Worm (Caenorhabditis elegans) whole organism, L2 larva: ENCODE results near the gene C49F5.3.

Experiments used
- C34F6.9 ChIP-seq: fragments of 150-350 bp; optimal IDR thresholded peaks from 2 replicates; lab custom pipeline; 2014; ENCODE audit warnings: missing biosample characterization, missing genetic modification characterization
- F13H6.1 ChIP-seq: sonication (generic microtip); optimal IDR thresholded peaks from 2 replicates; lab custom pipeline; 2016; ENCODE audit warnings: missing genetic modification characterization, missing compliant biosample characterization
- R02D3.7 ChIP-seq: fragments of 150-350 bp; optimal IDR thresholded peaks from 2 replicates; lab custom pipeline; 2014; ENCODE audit warnings: missing biosample characterization, missing genetic modification characterization
- ZK546.5 ChIP-seq: sonication (generic microtip); optimal IDR thresholded peaks from 2 replicates; lab custom pipeline; 2017; ENCODE audit warnings: missing biosample characterization, missing genetic modification characterization
- alr-1 ChIP-seq: fragments of 150-350 bp; optimal IDR thresholded peaks from 2 replicates; lab custom pipeline; 2014; ENCODE audit warnings: missing biosample characterization, missing genetic modification characterization
- aly-2 ChIP-seq: fragments of 150-350 bp; optimal IDR thresholded peaks from 2 replicates; lab custom pipeline; 2014; ENCODE audit warnings: missing biosample characterization, missing genetic modification characterization
- ama-1 ChIP-seq: fragments of 150-350 bp; optimal IDR thresholded peaks from 2 replicates; lab custom pipeline; 2018; ENCODE audit warnings: inconsistent platforms
- blmp-1 ChIP-seq: sonication (generic microtip); optimal IDR thresholded peaks from 2 replicates; lab custom pipeline; 2017; ENCODE audit warnings: missing genetic modification characterization, mild to moderate bottlenecking, missing compliant biosample characterization, antibody characterized with exemption, moderate library complexity; ENCODE audit not compliant: insufficient read depth
- ceh-16 ChIP-seq: fragments of 150-350 bp; optimal IDR thresholded peaks from 2 replicates; lab custom pipeline; 2014; ENCODE audit warnings: missing biosample characterization, missing genetic modification characterization
- ceh-82 ChIP-seq: fragments of 150-350 bp; optimal IDR thresholded peaks from 2 replicates; lab custom pipeline; 2014; ENCODE audit warnings: missing biosample characterization, missing genetic modification characterization
- crh-2 ChIP-seq: sonication (generic microtip); optimal IDR thresholded peaks from 2 replicates; lab custom pipeline; 2017; ENCODE audit warnings: missing biosample characterization, missing genetic modification characterization
- dmd-4 ChIP-seq: sonication (generic microtip); optimal IDR thresholded peaks from 2 replicates; lab custom pipeline; 2017; ENCODE audit warnings: missing biosample characterization, missing genetic modification characterization
- egl-27 ChIP-seq: sonication (generic microtip); optimal IDR thresholded peaks from 3 replicates; lab custom pipeline; 2017; ENCODE audit warnings: missing biosample characterization, missing genetic modification reagents, missing genetic modification characterization
- elt-3 ChIP-seq: sonication (generic microtip); optimal IDR thresholded peaks from 2 replicates; lab custom pipeline; 2017; ENCODE audit warnings: missing biosample characterization, missing genetic modification characterization
- gmeb-1 ChIP-seq: fragments of 150-350 bp; optimal IDR thresholded peaks from 2 replicates; lab custom pipeline; 2014; ENCODE audit warnings: missing biosample characterization, missing genetic modification characterization
- lin-11 ChIP-seq: fragments of 150-350 bp; sonication (generic microtip); optimal IDR thresholded peaks from 2 replicates; lab custom pipeline; 2014; ENCODE audit warnings: missing biosample characterization, missing genetic modification characterization, inconsistent platforms, mixed read lengths
- lin-13 ChIP-seq: fragments of 150-350 bp; optimal IDR thresholded peaks from 2 replicates; lab custom pipeline; 2014; ENCODE audit warnings: missing biosample characterization, missing genetic modification reagents, missing genetic modification characterization
- lin-39 ChIP-seq: fragments of 150-350 bp; optimal IDR thresholded peaks from 2 replicates; lab custom pipeline; 2014; ENCODE audit warnings: missing biosample characterization, missing genetic modification reagents, missing genetic modification characterization
- mbf-1 ChIP-seq: sonication (generic microtip); optimal IDR thresholded peaks from 2 replicates; lab custom pipeline; 2017; ENCODE audit warnings: missing biosample characterization, missing genetic modification characterization
- mdl-1 ChIP-seq, 2 experiments: fragments of 150-350 bp in 1 of 2; sonication (generic microtip) in 1 of 2; optimal IDR thresholded peaks; 2 replicates each; lab custom pipeline; 2017; ENCODE audit warnings: missing biosample characterization in 2 of 2, missing genetic modification characterization in 2 of 2
- nhr-10 ChIP-seq: sonication (generic microtip); optimal IDR thresholded peaks from 2 replicates; lab custom pipeline; 2017; ENCODE audit warnings: missing biosample characterization, missing genetic modification characterization
- nhr-12 ChIP-seq: fragments of 150-350 bp; optimal IDR thresholded peaks from 2 replicates; lab custom pipeline; 2014; ENCODE audit warnings: missing biosample characterization, missing genetic modification characterization
- nhr-129 ChIP-seq: fragments of 150-350 bp; optimal IDR thresholded peaks from 2 replicates; lab custom pipeline; 2014; ENCODE audit warnings: missing biosample characterization, missing genetic modification characterization
- nhr-21 ChIP-seq: fragments of 150-350 bp; optimal IDR thresholded peaks from 2 replicates; lab custom pipeline; 2014; ENCODE audit warnings: missing biosample characterization, missing genetic modification characterization
- nhr-23 ChIP-seq: fragments of 150-350 bp; optimal IDR thresholded peaks from 2 replicates; lab custom pipeline; 2014; ENCODE audit warnings: missing biosample characterization, missing genetic modification reagents, missing genetic modification characterization
- nhr-237 ChIP-seq: fragments of 150-350 bp; optimal IDR thresholded peaks from 2 replicates; lab custom pipeline; 2014; ENCODE audit warnings: missing biosample characterization, missing genetic modification characterization
- nhr-6 ChIP-seq: fragments of 150-350 bp; optimal IDR thresholded peaks from 2 replicates; lab custom pipeline; 2014; ENCODE audit warnings: missing biosample characterization, missing genetic modification characterization
- nhr-77 ChIP-seq: fragments of 150-350 bp; optimal IDR thresholded peaks from 2 replicates; lab custom pipeline; 2014; ENCODE audit warnings: missing biosample characterization, missing genetic modification characterization
- peb-1 ChIP-seq: fragments of 150-350 bp; optimal IDR thresholded peaks from 2 replicates; lab custom pipeline; 2014; ENCODE audit warnings: missing biosample characterization, missing genetic modification characterization
- sem-4 ChIP-seq: fragments of 150-350 bp; optimal IDR thresholded peaks from 2 replicates; lab custom pipeline; 2014; ENCODE audit warnings: missing biosample characterization, missing genetic modification reagents, missing genetic modification characterization
- skn-1 ChIP-seq: sonication (generic microtip); optimal IDR thresholded peaks from 2 replicates; lab custom pipeline; 2017; ENCODE audit warnings: missing biosample characterization, missing genetic modification characterization
- sma-3 ChIP-seq: sonication (generic microtip); optimal IDR thresholded peaks from 2 replicates; lab custom pipeline; 2016; ENCODE audit warnings: missing genetic modification reagents, missing genetic modification characterization, missing compliant biosample characterization
- sma-9 ChIP-seq, 2 experiments: fragments of 150-350 bp in 1 of 2; sonication (generic microtip) in 1 of 2; optimal IDR thresholded peaks; 2 replicates each; lab custom pipeline; 2014 to 2016; ENCODE audit warnings: missing genetic modification characterization in 2 of 2, mild to moderate bottlenecking in 1 of 2, missing biosample characterization in 1 of 2, missing compliant biosample characterization in 1 of 2, missing genetic modification reagents in 1 of 2, moderate library complexity in 1 of 2
- snpc-4 ChIP-seq: fragments of 150-350 bp; optimal IDR thresholded peaks from 2 replicates; lab custom pipeline; 2014; ENCODE audit warnings: missing biosample characterization, missing genetic modification characterization
- zag-1 ChIP-seq: fragments of 150-350 bp; optimal IDR thresholded peaks from 2 replicates; lab custom pipeline; 2014; ENCODE audit warnings: missing biosample characterization, missing genetic modification characterization
- ztf-11 ChIP-seq: sonication (generic microtip); optimal IDR thresholded peaks from 2 replicates; lab custom pipeline; 2017; ENCODE audit warnings: missing biosample characterization, missing genetic modification characterization
- ztf-4 ChIP-seq: fragments of 150-350 bp; optimal IDR thresholded peaks from 2 replicates; lab custom pipeline; 2014; ENCODE audit warnings: missing biosample characterization, missing genetic modification characterization

The C49F5.3 gene

DNA sequence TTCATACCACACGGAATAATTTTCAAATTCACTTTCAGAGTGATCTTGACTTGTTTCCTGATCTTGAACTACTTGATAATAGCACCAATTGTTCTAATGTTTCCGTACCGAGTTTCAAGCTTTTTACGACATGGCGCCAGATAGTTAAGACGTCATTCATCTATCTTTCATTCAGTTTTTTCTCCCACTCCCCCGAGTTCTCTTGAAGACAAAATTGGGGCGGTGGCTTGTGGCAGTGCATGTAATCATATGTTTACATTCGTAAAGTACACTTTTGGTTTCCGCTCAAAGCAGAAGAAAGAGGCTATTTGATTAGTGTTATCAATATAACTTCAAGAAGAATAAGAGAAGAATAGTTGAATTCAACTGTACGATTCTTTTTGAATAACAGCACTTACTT, 16.1 kb upstream of the C49F5.3 start:
- no peak for TF ChIP-seq nhr-12 (tag; lab: Kevin White, UChicago)
- no peak for TF ChIP-seq C34F6.9
- TF ChIP-seq sem-4 = no peak
- no peak for TF ChIP-seq ztf-11
- no peak for TF ChIP-seq F13H6.1 (tag; lab: Kevin White, UChicago)
- TF ChIP-seq, all 48 proteins: peak for 0

ce11 chrX:11996606-11997005, 13.2 kb upstream of the C49F5.3 start:
- TF ChIP-seq nhr-129 (tag; lab: Kevin White, UChicago) = no peak
- TF ChIP-seq ztf-11 = no peak
- no peak for TF ChIP-seq gmeb-1 (tag; lab: Kevin White, UChicago)
- TF ChIP-seq mbf-1 (tag; lab: Kevin White, UChicago) = no peak
- no peak for TF ChIP-seq nhr-6 (tag; lab: Kevin White, UChicago)
- no peak for TF ChIP-seq R02D3.7 (tag; lab: Kevin White, UChicago)
- TF ChIP-seq nhr-77 (tag; lab: Kevin White, UChicago) = no peak
- TF ChIP-seq snpc-4 (tag; lab: Kevin White, UChicago) = no peak
- TF ChIP-seq zag-1 (tag; lab: Kevin White, UChicago) = no peak

DNA sequence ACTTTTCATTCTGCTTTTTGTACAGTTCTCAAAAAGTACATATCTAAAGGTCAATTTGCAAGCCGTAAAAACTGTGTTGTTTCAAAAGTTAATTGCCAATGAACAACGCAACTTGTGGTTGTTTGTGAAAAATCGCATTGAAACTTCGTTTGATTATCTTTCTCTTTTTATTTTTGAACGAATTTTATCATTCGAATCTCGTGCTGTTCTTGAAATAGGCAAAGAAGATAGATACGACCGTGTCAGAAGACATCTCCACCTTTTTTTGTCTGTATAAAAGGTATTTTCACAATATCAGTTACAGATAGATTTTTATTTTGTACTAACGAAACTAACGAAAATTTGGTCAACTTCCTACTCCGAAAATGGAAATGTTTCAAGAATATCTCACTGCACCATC, 11.1 kb upstream of the C49F5.3 start, which contains the start of gene C49F5.7:
Gene C49F5.7, plus strand, starts transcription at position 301 of the 400 bp plus-strand sequence.
- no peak for TF ChIP-seq ZK546.5
- no peak for TF ChIP-seq ztf-4
- TF ChIP-seq crh-2 (tag; lab: Kevin White, UChicago) = peak; percentile 14
- TF ChIP-seq nhr-6 (tag; lab: Kevin White, UChicago) = no peak

DNA sequence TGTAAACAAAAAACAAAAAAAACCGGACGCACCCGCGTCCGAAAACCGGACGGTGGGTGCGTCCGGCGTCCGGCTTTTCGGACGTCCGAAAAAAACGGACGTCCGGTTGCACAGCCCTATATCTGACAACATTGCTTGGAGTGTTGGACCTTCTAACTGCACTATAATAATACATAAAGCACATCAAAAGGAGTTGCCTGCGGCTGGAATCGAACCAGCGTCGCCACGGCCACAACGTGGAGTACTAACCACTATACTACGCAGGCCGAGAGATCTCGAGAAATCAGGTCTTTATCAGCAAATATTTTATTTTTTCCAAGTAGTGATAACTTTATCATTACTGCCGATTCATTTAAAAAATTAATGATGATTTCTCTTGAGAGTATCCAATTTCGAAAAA, 9.9 kb upstream of the C49F5.3 start:
- TF ChIP-seq ztf-4 = no peak
- no peak for TF ChIP-seq lin-39 (tag; lab: Kevin White, UChicago)
- TF ChIP-seq sma-3 (GFP tag; lab: Kevin White, UChicago) = peak; percentile 24
- TF ChIP-seq crh-2 (tag; lab: Kevin White, UChicago) = no peak
- TF ChIP-seq peb-1 = no peak
- TF ChIP-seq, all 48 proteins: peak for 1

DNA sequence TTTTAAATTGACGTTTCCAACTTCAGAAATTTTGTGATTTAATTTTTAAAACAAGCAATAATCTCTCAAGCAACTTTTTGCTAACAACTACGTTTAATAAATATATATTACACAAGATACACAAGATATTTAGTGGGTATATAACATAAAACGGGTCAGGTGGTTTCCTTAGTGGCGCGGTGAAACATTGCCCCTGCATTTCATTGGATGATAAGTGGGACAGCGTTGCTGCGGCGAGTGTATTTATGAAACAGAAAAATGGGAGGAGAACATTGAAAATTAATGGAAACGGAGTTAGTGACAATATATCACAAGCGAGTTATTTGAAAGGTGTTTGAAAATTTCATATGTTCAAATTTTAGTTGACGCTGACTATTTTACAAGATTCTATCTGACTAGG, 9.4 kb upstream of the C49F5.3 start:
- no peak for TF ChIP-seq nhr-12 (tag; lab: Kevin White, UChicago)
- no peak for TF ChIP-seq alr-1
- TF ChIP-seq sem-4 = no peak
- no peak for TF ChIP-seq blmp-1
- TF ChIP-seq R02D3.7 (tag; lab: Kevin White, UChicago) = no peak
- no peak for TF ChIP-seq mdl-1 (tag; optimal IDR thresholded peaks at IDR 0.05; lab: Kevin White, UChicago)
- no peak for TF ChIP-seq egl-27 (tag; lab: Kevin White, UChicago)
- TF ChIP-seq elt-3 (tag; lab: Kevin White, UChicago) = no peak
- TF ChIP-seq F13H6.1 (tag; lab: Kevin White, UChicago) = no peak
- no peak for TF ChIP-seq nhr-23 (tag; lab: Kevin White, UChicago)
- no peak for TF ChIP-seq nhr-129 (tag; lab: Kevin White, UChicago)
- TF ChIP-seq, all 48 proteins: peak for 0

ce11 chrX:11992246-11992645, 8.8 kb upstream of the C49F5.3 start:
- TF ChIP-seq ceh-16 = no peak
- TF ChIP-seq sma-9 (GFP tag; optimal IDR thresholded peaks at IDR 0.05; lab: Kevin White, UChicago) = no peak
- TF ChIP-seq sma-9 (tag; optimal IDR thresholded peaks at IDR 0.05; lab: Kevin White, UChicago) = no peak
- no peak for TF ChIP-seq F13H6.1 (tag; lab: Kevin White, UChicago)
- TF ChIP-seq ama-1 = no peak
- TF ChIP-seq nhr-21 (tag; lab: Kevin White, UChicago) = no peak
- TF ChIP-seq, all 48 proteins: peak for 0

- TF ChIP-seq nhr-237 (tag; lab: Kevin White, UChicago) (no peak), sem-4 (no peak), nhr-21 (tag; lab: Kevin White, UChicago) (no peak), nhr-12 (tag; lab: Kevin White, UChicago) (no peak), dmd-4 (tag; lab: Kevin White, UChicago) (no peak), egl-27 (tag; lab: Kevin White, UChicago) (no peak), zag-1 (tag; lab: Kevin White, UChicago) (no peak), R02D3.7 (tag; lab: Kevin White, UChicago) (no peak), aly-2 (tag; lab: Kevin White, UChicago) (no peak), ceh-82 (tag; lab: Kevin White, UChicago) (no peak), elt-3 (tag; lab: Kevin White, UChicago) (no peak), sma-3 (GFP tag; lab: Kevin White, UChicago) (no peak), ZK546.5 (no peak), skn-1 (no peak), lin-13 (GFP tag; lab: Kevin White, UChicago) (no peak), nhr-10 (tag; lab: Kevin White, UChicago) (no peak), lin-11 (tag; lab: Kevin White, UChicago) (no peak), blmp-1 (no peak), peb-1 (no peak), crh-2 (tag; lab: Kevin White, UChicago) (no peak)
Measured at ce11 chrX:11987900-11988364, 4.5 kb upstream of the C49F5.3 start, which contains the start of gene C49F5.6. C49F5.6 (plus strand) TSS chrX:11988314.
